Worm (Caenorhabditis elegans) whole organism, L1 larva: ENCODE results near the gene dmd-5.

Experiments
- C04F5.9 ChIP-seq: sonication (generic microtip); optimal IDR thresholded peaks from 2 replicates; lab custom pipeline; 2016; ENCODE audit warnings: missing genetic modification characterization, missing compliant biosample characterization
- C16A3.4 ChIP-seq: fragments of 150-350 bp; optimal IDR thresholded peaks from 2 replicates; lab custom pipeline; 2014; ENCODE audit warnings: missing biosample characterization, missing genetic modification characterization
- F16B12.6 ChIP-seq: fragments of 150-350 bp; optimal IDR thresholded peaks from 2 replicates; lab custom pipeline; 2014; ENCODE audit warnings: missing biosample characterization, missing genetic modification characterization
- Y116A8C.19 ChIP-seq: sonication (generic microtip); optimal IDR thresholded peaks from 2 replicates; lab custom pipeline; 2016; ENCODE audit warnings: missing compliant biosample characterization, missing genetic modification characterization, borderline replicate concordance
- aha-1 ChIP-seq: fragments of 150-350 bp; optimal IDR thresholded peaks from 2 replicates; lab custom pipeline; 2014; ENCODE audit warnings: missing biosample characterization, missing genetic modification characterization
- ama-1 ChIP-seq: fragments of 150-350 bp; optimal IDR thresholded peaks from 2 replicates; lab custom pipeline; 2014
- blmp-1 ChIP-seq: fragments of 150-350 bp; optimal IDR thresholded peaks from 2 replicates; lab custom pipeline; 2014; ENCODE audit warnings: missing biosample characterization, missing genetic modification characterization
- ceh-63 ChIP-seq: fragments of 200-800 bp; sonication (Bioruptor generic); optimal IDR thresholded peaks from 2 replicates; lab custom pipeline; 2018; ENCODE audit warnings: mild to moderate bottlenecking, missing genetic modification characterization, missing compliant biosample characterization
- ceh-82 ChIP-seq, 3 experiments: fragments of 150-350 bp in 1 of 3; sonication (generic microtip) in 2 of 3; optimal IDR thresholded peaks; 2 replicates each; lab custom pipeline; 2014 to 2017; ENCODE audit warnings: missing biosample characterization in 3 of 3, missing genetic modification characterization in 3 of 3
- ceh-88 ChIP-seq: fragments of 200-800 bp; sonication (Bioruptor generic); IDR thresholded peaks from 2 replicates; pipeline ENCODE4 v1.3.6; 2022; ENCODE audit warnings: missing genetic modification characterization, missing compliant biosample characterization
- ces-1 ChIP-seq: fragments of 150-350 bp; optimal IDR thresholded peaks from 2 replicates; lab custom pipeline; 2014; ENCODE audit warnings: missing biosample characterization, missing genetic modification reagents, missing genetic modification characterization
- dsc-1 ChIP-seq: sonication (generic microtip); optimal IDR thresholded peaks from 2 replicates; lab custom pipeline; 2016; ENCODE audit warnings: mild to moderate bottlenecking, missing genetic modification characterization, missing compliant biosample characterization
- efl-1 ChIP-seq, 4 experiments: fragments of 150-350 bp; optimal IDR thresholded peaks in 3 of 4; peaks in 1 of 4; 1 replicate in 1 of 4; 2 replicates in 3 of 4; lab custom pipeline; 2014; ENCODE audit warnings: missing biosample characterization in 2 of 4, missing genetic modification characterization in 2 of 4, missing genetic modification reagents in 2 of 4
- efl-3 ChIP-seq: fragments of 200-800 bp; sonication (Bioruptor generic); optimal IDR thresholded peaks from 2 replicates; lab custom pipeline; 2018; ENCODE audit warnings: mild to moderate bottlenecking, missing genetic modification characterization, missing compliant biosample characterization
- egl-27 ChIP-seq, 2 experiments: fragments of 150-350 bp in 1 of 2; sonication (generic microtip); optimal IDR thresholded peaks; 3 replicates each; lab custom pipeline; 2017 to 2018; ENCODE audit warnings: missing biosample characterization in 2 of 2, missing genetic modification characterization in 2 of 2, missing genetic modification reagents in 2 of 2
- elt-2 ChIP-seq: sonication (generic microtip); optimal IDR thresholded peaks from 2 replicates; lab custom pipeline; 2016; ENCODE audit warnings: missing genetic modification characterization, mild to moderate bottlenecking, inconsistent platforms, missing compliant biosample characterization, missing genetic modification reagents
- elt-3 ChIP-seq, 6 experiments: fragments of 150-350 bp in 1 of 6; sonication (generic microtip); optimal IDR thresholded peaks; 2 replicates each; lab custom pipeline; 2017 to 2018; ENCODE audit warnings: missing biosample characterization in 6 of 6, missing genetic modification characterization in 6 of 6, inconsistent platforms in 1 of 6
- ets-5 ChIP-seq: fragments of 200-800 bp; sonication (Bioruptor generic); IDR thresholded peaks from 2 replicates; pipeline ENCODE4 v1.3.6; 2022; ENCODE audit warnings: missing genetic modification characterization, missing compliant biosample characterization
- fkh-10 ChIP-seq: sonication (generic microtip); optimal IDR thresholded peaks from 2 replicates; lab custom pipeline; 2017; ENCODE audit warnings: missing biosample characterization, missing genetic modification reagents, missing genetic modification characterization
- fkh-4 ChIP-seq: sonication (generic microtip); optimal IDR thresholded peaks from 2 replicates; lab custom pipeline; 2016; ENCODE audit warnings: missing compliant biosample characterization, missing genetic modification characterization, borderline replicate concordance
- fos-1 ChIP-seq: fragments of 150-350 bp; optimal IDR thresholded peaks from 2 replicates; lab custom pipeline; 2014; ENCODE audit warnings: missing biosample characterization, missing genetic modification characterization
- grh-1 ChIP-seq: fragments of 200-800 bp; sonication (Bioruptor generic); IDR thresholded peaks from 2 replicates; pipeline ENCODE4 v1.3.6; 2022; ENCODE audit warnings: missing genetic modification reagents, missing genetic modification characterization, missing compliant biosample characterization
- hlh-17 ChIP-seq: fragments of 200-800 bp; sonication (Bioruptor generic); optimal IDR thresholded peaks from 2 replicates; lab custom pipeline; 2018; ENCODE audit warnings: missing genetic modification characterization, mild to moderate bottlenecking, missing compliant biosample characterization, moderate library complexity, borderline replicate concordance
- irx-1 ChIP-seq: sonication (generic microtip); optimal IDR thresholded peaks from 2 replicates; lab custom pipeline; 2016; ENCODE audit warnings: missing genetic modification characterization, missing compliant biosample characterization
- jun-1 ChIP-seq: fragments of 150-350 bp; optimal IDR thresholded peaks from 2 replicates; lab custom pipeline; 2014; ENCODE audit warnings: missing biosample characterization, missing genetic modification reagents, missing genetic modification characterization
- lin-14 ChIP-seq: fragments of 200-800 bp; sonication (Bioruptor generic); optimal IDR thresholded peaks from 2 replicates; lab custom pipeline; 2018; ENCODE audit warnings: mild to moderate bottlenecking, missing genetic modification characterization, moderate library complexity, missing compliant biosample characterization
- lin-15B ChIP-seq: fragments of 150-350 bp; sonication (generic microtip); optimal IDR thresholded peaks from 3 replicates; lab custom pipeline; 2014; ENCODE audit warnings: missing biosample characterization, missing genetic modification characterization
- lin-35 ChIP-seq, 2 experiments: fragments of 150-350 bp; optimal IDR thresholded peaks; 2 replicates each; lab custom pipeline; 2014; ENCODE audit warnings: missing biosample characterization in 2 of 2, missing genetic modification characterization in 2 of 2, missing genetic modification reagents in 2 of 2
- lin-39 ChIP-seq: fragments of 150-350 bp; optimal IDR thresholded peaks from 2 replicates; lab custom pipeline; 2014; ENCODE audit warnings: missing biosample characterization, missing genetic modification reagents, missing genetic modification characterization
- lsy-2 ChIP-seq, 2 experiments: fragments of 150-350 bp; optimal IDR thresholded peaks; 2 replicates each; lab custom pipeline; 2014; ENCODE audit warnings: missing biosample characterization in 2 of 2, missing genetic modification characterization in 2 of 2
- mab-9 ChIP-seq: fragments of 200-800 bp; sonication (Bioruptor generic); IDR thresholded peaks from 2 replicates; pipeline ENCODE4 v1.3.6; 2022; ENCODE audit warnings: missing genetic modification reagents, missing genetic modification characterization, missing compliant biosample characterization
- mdl-1 ChIP-seq, 2 experiments: fragments of 150-350 bp; optimal IDR thresholded peaks; 2 replicates each; lab custom pipeline; 2014 to 2017; ENCODE audit warnings: missing biosample characterization in 2 of 2, missing genetic modification characterization in 2 of 2, inconsistent platforms in 1 of 2
- mef-2 ChIP-seq: fragments of 150-350 bp; optimal IDR thresholded peaks from 2 replicates; lab custom pipeline; 2014; ENCODE audit warnings: missing biosample characterization, missing genetic modification characterization
- mep-1 ChIP-seq: fragments of 150-350 bp; optimal IDR thresholded peaks from 2 replicates; lab custom pipeline; 2014; ENCODE audit warnings: missing biosample characterization, missing genetic modification characterization
- nhr-11 ChIP-seq: fragments of 150-350 bp; optimal IDR thresholded peaks from 2 replicates; lab custom pipeline; 2014; ENCODE audit warnings: missing biosample characterization, missing genetic modification characterization
- nhr-20 ChIP-seq: sonication (generic microtip); optimal IDR thresholded peaks from 2 replicates; lab custom pipeline; 2016; ENCODE audit warnings: mild to moderate bottlenecking, missing genetic modification characterization, missing compliant biosample characterization
- nhr-84 ChIP-seq: sonication (generic microtip); optimal IDR thresholded peaks from 2 replicates; lab custom pipeline; 2017; ENCODE audit warnings: missing biosample characterization, missing genetic modification characterization
- nhr-90 ChIP-seq: sonication (generic microtip); optimal IDR thresholded peaks from 2 replicates; lab custom pipeline; 2016; ENCODE audit warnings: mild to moderate bottlenecking, missing genetic modification characterization, missing compliant biosample characterization; ENCODE audit not compliant: poor library complexity
- pax-3 ChIP-seq: fragments of 200-800 bp; sonication (Bioruptor generic); optimal IDR thresholded peaks from 2 replicates; lab custom pipeline; 2018; ENCODE audit warnings: mild to moderate bottlenecking, missing genetic modification characterization, moderate library complexity, missing compliant biosample characterization
- pqm-1 ChIP-seq: sonication (generic microtip); optimal IDR thresholded peaks from 3 replicates; lab custom pipeline; 2017; ENCODE audit warnings: missing biosample characterization, missing genetic modification characterization
- rnt-1 ChIP-seq: sonication (generic microtip); optimal IDR thresholded peaks from 2 replicates; lab custom pipeline; 2016; ENCODE audit warnings: mild to moderate bottlenecking, missing genetic modification characterization, moderate library complexity, missing compliant biosample characterization
- skn-1 ChIP-seq: fragments of 150-350 bp; optimal IDR thresholded peaks from 2 replicates; lab custom pipeline; 2014; ENCODE audit warnings: missing biosample characterization, missing genetic modification characterization
- snu-23 ChIP-seq: sonication (generic microtip); optimal IDR thresholded peaks from 2 replicates; lab custom pipeline; 2016; ENCODE audit warnings: missing genetic modification characterization, missing compliant biosample characterization
- sup-37 ChIP-seq: fragments of 200-800 bp; sonication (Bioruptor generic); optimal IDR thresholded peaks from 2 replicates; lab custom pipeline; 2018; ENCODE audit warnings: mild to moderate bottlenecking, missing genetic modification characterization, missing compliant biosample characterization
- unc-30 ChIP-seq: sonication (generic microtip); optimal IDR thresholded peaks from 2 replicates; lab custom pipeline; 2017; ENCODE audit warnings: missing biosample characterization, missing genetic modification characterization
- unc-86 ChIP-seq: sonication (generic microtip); optimal IDR thresholded peaks from 2 replicates; lab custom pipeline; 2016; ENCODE audit warnings: missing genetic modification characterization, missing compliant biosample characterization
- unc-98 ChIP-seq: fragments of 200-800 bp; sonication (Bioruptor generic); IDR thresholded peaks from 2 replicates; pipeline ENCODE4 v1.3.6; 2022; ENCODE audit warnings: missing genetic modification characterization, missing compliant biosample characterization
- vab-15 ChIP-seq: sonication (generic microtip); optimal IDR thresholded peaks from 2 replicates; lab custom pipeline; 2017; ENCODE audit warnings: missing genotype, mild to moderate bottlenecking, missing genetic modification characterization, missing compliant biosample characterization
- xbp-1 ChIP-seq: sonication (generic microtip); optimal IDR thresholded peaks from 2 replicates; lab custom pipeline; 2016; ENCODE audit warnings: missing genetic modification characterization, missing compliant biosample characterization
- ztf-4 ChIP-seq: fragments of 150-350 bp; optimal IDR thresholded peaks from 2 replicates; lab custom pipeline; 2014; ENCODE audit warnings: missing biosample characterization, missing genetic modification characterization

The dmd-5 gene

DNA sequence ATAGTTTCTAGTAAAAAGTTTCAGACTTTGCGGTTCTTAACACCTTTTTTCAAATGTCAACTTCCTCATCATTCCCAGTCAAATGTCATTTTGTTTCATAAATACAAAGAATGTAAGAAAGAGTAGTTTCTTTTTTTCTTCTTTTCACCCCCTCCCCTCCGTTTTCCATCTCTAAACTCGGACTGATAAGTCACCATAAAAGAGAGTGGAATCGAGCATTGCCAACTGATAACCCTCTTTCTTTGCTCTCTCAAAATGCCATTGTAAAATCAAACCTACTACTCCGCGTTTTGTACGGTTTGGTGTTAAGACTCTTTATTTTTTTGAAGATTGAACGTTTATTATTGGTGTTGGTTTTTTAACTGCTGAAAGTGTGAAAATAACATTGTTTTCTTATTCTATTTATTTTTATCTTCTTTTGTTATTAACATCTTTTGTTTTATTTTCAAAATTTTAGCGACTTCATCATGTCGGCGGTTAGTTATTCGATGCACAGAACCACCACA lies 24.2 kb downstream of the dmd-5 start, which contains the start of gene ifb-2:
ifb-2 (plus strand) TSS at position 456 of the 506 bp plus-strand sequence.
- no peak for TF ChIP-seq aha-1
- peak; percentile 90 for TF ChIP-seq elt-2 (tag; lab: Kevin White, UChicago)
- peak in 1 of 2 experiments; percentile 15 for TF ChIP-seq lin-35 (GFP tag; optimal IDR thresholded peaks at IDR 0.05; lab: Kevin White, UChicago)
- TF ChIP-seq, all 84 proteins: peak for 2

DNA sequence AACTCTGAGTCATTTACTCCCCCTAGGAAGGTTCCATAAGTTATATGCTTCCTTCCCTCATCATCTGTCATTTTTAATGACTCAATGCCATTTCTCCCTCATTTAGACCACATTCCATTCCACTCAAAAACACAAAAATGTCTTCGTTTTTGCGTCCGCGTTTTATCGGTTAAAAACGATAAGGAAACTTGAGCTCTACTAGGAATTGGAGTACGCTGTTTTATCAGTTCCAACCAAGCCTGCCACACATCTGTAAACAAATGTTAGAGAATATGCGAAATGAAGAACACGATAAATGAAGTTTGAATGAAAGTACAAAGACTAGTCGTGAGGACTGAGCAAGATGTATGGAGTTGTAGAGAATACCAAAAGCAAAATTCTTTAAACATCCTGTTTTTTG lies 25.6 kb downstream of the dmd-5 start:
- TF ChIP-seq rnt-1 (tag; lab: Kevin White, UChicago), result no peak
- no peak for TF ChIP-seq unc-86
- no peak for TF ChIP-seq sup-37
- TF ChIP-seq C04F5.9 (tag; lab: Kevin White, UChicago), result no peak
- TF ChIP-seq jun-1 (tag; lab: Kevin White, UChicago), result peak; percentile 47
- no peak for TF ChIP-seq lin-39
- no peak for TF ChIP-seq elt-3 (tag; optimal IDR thresholded peaks at IDR 0.05; lab: Kevin White, UChicago)
- TF ChIP-seq fkh-10 (GFP tag; lab: Kevin White, UChicago), result no peak
- TF ChIP-seq nhr-20 (tag; lab: Kevin White, UChicago), result peak; percentile 3
- no peak for TF ChIP-seq F16B12.6 (tag; lab: Kevin White, UChicago)
- no peak for TF ChIP-seq ceh-88
- TF ChIP-seq fos-1 (tag; lab: Kevin White, UChicago), result no peak
- no peak for TF ChIP-seq grh-1 (GFP tag; lab: Robert Waterston, UW)
- TF ChIP-seq Y116A8C.19 (tag; lab: Kevin White, UChicago), result no peak
- no peak for TF ChIP-seq ets-5
- TF ChIP-seq unc-30 (tag; lab: Kevin White, UChicago), result no peak
- TF ChIP-seq efl-3 (GFP tag; lab: Kevin White, UChicago), result no peak
- no peak for TF ChIP-seq egl-27 (tag; optimal IDR thresholded peaks at IDR 0.05; lab: Kevin White, UChicago)
- no peak for TF ChIP-seq ces-1 (GFP tag; lab: Kevin White, UChicago)
- TF ChIP-seq blmp-1 (tag; lab: Kevin White, UChicago), result no peak
- no peak for TF ChIP-seq C16A3.4 (tag; lab: Kevin White, UChicago)
- no peak for TF ChIP-seq nhr-84 (tag; lab: Kevin White, UChicago)
- no peak for TF ChIP-seq ama-1 (lab: Kevin White, UChicago)
- peak; percentile 99 for TF ChIP-seq elt-2 (tag; lab: Kevin White, UChicago)
- TF ChIP-seq unc-98 (GFP tag; lab: Robert Waterston, UW), result no peak
- no peak for TF ChIP-seq vab-15 (tag; lab: Kevin White, UChicago)
- no peak for TF ChIP-seq dsc-1
- peak; percentile 24 for TF ChIP-seq lin-14 (GFP tag; lab: Kevin White, UChicago)
- no peak for TF ChIP-seq mep-1
- TF ChIP-seq snu-23 (GFP tag; lab: Kevin White, UChicago), result no peak
- no peak for TF ChIP-seq fkh-4
- TF ChIP-seq lin-35 (GFP tag; optimal IDR thresholded peaks at IDR 0.05; lab: Kevin White, UChicago), result peak in 1 of 2 experiments; percentile 12
- TF ChIP-seq hlh-17, result no peak
- TF ChIP-seq lsy-2 (tag; optimal IDR thresholded peaks at IDR 0.05; lab: Kevin White, UChicago), result no peak
- no peak for TF ChIP-seq mef-2 (tag; lab: Kevin White, UChicago)
- TF ChIP-seq pqm-1 (tag; lab: Kevin White, UChicago), result peak; percentile 90
- no peak for TF ChIP-seq ceh-82 (tag; optimal IDR thresholded peaks at IDR 0.05; lab: Kevin White, UChicago)
- no peak for TF ChIP-seq nhr-11 (tag; lab: Kevin White, UChicago)
- no peak for TF ChIP-seq pax-3 (tag; lab: Kevin White, UChicago)
- TF ChIP-seq skn-1, result no peak
- TF ChIP-seq efl-1 (optimal IDR thresholded peaks at IDR 0.05; lab: Kevin White, UChicago), result no peak
- TF ChIP-seq efl-1 (GFP tag; optimal IDR thresholded peaks at IDR 0.05 in 1 of 2; lab: Kevin White, UChicago), result no peak
- no peak for TF ChIP-seq ceh-63
- no peak for TF ChIP-seq ztf-4 (tag; lab: Kevin White, UChicago)
- TF ChIP-seq xbp-1 (tag; lab: Kevin White, UChicago), result no peak
- no peak for TF ChIP-seq mdl-1 (tag; optimal IDR thresholded peaks at IDR 0.05; lab: Kevin White, UChicago)
- TF ChIP-seq mab-9 (GFP tag; lab: Robert Waterston, UW), result no peak
- TF ChIP-seq irx-1 (tag; lab: Kevin White, UChicago), result no peak
- no peak for TF ChIP-seq lin-15B (tag; lab: Kevin White, UChicago)
- no peak for TF ChIP-seq nhr-90 (tag; lab: Kevin White, UChicago)
